Worm (Caenorhabditis elegans) whole organism, dauer: ENCODE results near the gene K09E9.7.

Source experiments
- unc-62 ChIP-seq: sonication (generic microtip); optimal IDR thresholded peaks from 2 replicates; lab custom pipeline; 2017; ENCODE audit warnings: missing biosample characterization, missing genetic modification reagents, missing genetic modification characterization

K09E9.7 gene

DNA sequence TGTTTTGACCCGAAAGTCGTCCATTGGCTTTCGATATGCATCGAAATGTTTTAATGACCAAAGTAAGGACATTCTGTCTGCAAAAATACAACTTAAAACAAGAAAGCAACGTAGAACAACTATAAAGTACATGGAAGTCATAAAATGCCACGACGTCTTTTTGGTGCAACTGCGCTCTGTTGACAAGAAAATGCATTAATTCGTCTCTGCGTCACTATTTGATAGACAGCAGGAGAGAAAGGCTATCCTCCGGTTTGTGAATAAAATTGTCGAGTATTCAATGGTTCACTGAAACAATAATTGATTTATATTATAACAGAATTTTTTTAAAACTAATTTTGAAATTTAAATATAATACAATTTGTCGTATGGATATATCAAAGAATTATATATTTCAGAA, 24.3 kb upstream of the K09E9.7 start, which contains the start of gene ergi-3:
Gene ergi-3, minus strand, starts transcription at position 311 of the 400 bp plus-strand sequence.
- no peak for TF ChIP-seq unc-62

DNA sequence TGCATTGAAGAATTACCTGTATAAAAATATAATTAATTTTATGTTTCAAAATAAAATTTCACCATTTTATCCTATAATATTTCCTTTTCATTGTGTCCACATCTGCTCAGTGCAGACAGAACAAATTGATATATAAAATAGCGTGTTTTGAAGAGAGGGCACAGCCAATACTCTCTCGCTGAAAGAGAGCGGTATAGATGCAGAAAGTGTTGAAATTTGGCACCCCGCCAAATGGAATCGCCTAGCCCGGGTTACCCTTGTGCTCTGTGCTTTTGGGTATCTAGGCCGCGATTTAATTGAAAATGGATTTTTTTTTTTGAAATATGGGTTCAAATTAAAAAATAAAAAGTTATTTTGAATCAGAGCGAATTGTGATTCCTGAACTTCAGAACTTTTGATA, 23.5 kb upstream of the K09E9.7 start:
- no peak for TF ChIP-seq unc-62

DNA sequence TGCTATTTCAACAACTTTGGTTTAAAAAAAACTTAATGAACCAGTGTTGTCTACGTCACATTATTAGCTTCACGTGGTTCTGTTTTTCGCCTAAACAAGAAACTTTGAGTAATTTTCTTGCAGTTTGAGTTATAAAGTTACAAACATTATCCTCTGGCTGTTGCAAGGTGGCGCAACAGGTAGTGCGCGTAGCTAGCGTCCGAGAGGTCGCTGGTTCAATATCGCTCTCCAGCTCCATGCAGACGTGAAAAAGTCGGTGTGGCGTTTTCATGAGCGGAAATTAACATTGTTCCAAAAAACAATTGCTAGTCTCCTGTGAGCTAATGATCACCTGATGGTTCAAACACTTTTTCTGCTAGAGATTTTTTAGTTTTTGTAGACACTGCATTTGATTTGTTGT, 21.4 kb upstream of the K09E9.7 start:
- no peak for TF ChIP-seq unc-62

DNA sequence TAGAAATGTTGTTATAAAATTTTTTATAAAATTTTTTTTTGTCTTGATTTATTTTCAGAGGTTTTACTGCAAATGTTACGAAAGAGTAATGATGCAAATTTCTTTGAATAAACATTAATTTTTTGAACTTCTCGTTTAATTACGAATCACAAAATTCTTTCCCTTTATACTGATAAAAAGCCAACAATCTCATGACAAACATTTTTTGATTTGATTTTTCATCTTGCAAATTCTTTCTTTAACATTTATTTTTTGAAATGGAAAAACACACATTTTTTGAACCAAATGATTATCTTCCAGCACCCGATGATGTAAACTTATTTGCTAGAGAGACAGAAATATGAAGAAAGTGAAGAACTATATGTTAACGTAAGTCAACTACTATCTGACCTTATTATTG, 20.5 kb upstream of the K09E9.7 start, which contains the start of gene K09E9.1:
Gene K09E9.1, plus strand, starts transcription at position 301 of the 400 bp plus-strand sequence.
- TF ChIP-seq unc-62, result no peak

DNA sequence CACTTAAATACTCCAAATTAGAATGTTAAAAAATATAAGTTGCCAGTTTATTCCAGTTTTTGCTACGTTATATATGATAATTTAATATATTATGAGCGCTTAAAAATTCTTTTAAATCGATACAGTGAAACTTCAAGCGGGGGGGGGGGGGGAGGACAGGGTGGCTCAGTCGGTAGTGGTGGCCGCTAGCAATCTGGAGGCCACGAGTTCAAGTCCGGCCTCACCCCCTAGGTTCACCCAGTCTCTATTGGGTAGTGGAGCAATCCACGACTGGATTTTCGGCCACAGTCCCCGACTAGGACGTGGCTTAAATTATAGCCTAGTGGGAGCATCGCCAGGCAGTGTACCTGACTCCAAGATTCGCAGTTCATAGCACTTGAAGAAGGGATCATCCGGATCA, 19.7 kb upstream of the K09E9.7 start:
- TF ChIP-seq unc-62, result no peak

DNA sequence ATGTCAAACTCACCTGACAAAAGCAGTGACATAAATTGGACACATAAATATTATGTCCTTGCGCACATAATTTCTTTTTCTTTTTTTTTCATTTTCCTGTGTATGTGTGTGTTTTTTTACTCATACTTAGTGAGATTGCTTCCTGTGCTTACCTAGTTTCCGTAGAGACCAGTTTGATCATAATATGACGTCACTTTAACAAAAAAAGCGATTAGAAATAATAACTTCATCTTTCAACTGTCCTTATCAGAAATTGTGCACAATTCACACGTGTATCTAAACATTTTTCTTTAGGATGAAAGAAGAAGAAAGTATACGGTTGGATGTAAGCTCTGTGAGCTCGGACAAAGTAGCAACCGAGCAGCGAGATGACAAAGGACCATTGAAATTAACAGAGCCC, 18.7 kb upstream of the K09E9.7 start:
- no peak for TF ChIP-seq unc-62

DNA sequence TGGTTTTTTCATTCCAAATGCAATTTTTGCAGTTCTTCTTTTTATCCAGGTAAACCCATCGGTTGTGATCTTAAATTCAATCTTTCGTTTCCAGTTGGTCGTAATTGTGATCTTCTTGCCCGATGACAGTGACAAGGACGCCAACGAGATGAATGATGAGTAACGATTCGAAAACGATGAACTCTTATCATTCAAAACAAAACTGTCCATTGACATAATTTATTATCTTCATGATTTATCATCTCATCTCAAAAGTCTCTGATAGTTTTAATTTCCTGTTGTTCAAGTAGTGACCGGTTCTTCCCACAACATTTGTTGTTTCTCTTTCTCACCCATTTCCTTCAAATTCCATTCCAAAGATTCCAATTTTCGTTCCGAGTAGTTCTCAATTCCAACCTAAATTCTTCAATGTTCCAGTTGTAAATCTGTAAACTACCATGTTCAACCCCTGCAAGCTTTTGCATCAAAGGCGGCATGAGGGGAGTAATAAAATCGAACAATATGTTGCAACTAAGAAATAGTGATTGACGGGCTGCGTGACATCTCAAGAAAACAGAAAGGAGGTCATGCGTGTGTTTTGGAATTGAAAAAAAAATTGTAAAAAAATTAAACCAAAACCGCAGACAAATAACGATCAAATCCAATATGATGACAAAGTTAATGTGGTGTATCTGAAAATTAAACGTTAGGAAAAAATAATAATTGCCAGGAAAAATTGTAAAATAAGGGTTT, 14.4 kb upstream of the K09E9.7 start:
- TF ChIP-seq unc-62, result no peak

DNA sequence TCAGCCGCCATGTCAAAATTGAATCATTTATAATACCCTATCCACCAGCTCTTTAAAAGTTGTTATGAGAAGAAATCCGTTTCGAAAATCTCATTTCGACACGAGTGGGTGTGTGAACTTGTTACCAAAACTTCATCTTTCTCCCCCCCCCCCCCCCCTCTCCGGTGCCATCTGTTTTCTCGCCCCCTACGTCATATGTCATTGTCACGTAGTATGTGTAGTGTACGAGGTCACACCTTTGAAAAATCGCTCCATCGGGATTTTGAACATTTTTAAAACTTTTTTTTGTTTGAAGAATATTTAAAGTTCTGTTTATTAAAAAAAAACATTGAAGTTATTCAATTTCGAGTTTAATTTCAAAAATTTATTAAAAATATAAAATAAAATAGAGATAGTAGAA, 12.9 kb upstream of the K09E9.7 start:
- no peak for TF ChIP-seq unc-62

DNA sequence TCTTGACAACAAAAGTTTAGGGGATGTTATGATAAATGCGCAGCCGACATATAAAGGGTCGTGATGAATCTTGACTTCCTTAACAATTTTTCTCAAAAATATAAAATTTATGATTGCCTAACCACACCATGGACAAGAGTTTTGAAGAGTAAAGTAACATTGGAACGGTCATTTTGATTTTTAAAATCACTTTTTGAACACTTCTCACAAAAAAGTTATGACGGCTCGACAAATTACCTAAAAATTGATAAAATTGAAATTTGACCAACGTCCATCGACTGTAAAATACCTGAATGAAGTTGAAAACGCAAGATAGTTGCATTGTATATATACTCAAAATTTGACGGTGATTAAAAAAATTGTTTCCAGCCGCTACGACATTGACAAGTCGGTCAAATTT, 11.8 kb upstream of the K09E9.7 start:
- no peak for TF ChIP-seq unc-62

DNA sequence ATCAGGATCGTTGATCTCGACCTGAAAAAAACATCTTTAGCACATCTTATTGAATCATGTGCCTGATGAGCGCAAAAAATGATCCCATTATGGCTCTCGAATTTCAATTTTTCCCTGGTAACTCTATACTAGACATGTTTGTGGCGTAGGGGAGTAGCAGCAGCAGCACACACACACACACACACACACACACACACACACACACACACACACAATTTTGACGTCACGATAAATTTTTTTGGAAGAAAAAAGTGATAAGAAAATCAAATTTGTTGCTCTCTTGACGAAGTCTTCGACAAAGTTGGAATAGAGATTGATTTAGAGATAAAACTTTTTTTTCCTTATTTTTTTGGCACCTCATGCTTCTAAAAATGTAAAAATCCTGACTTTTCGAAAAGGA, 11.1 kb upstream of the K09E9.7 start:
- no peak for TF ChIP-seq unc-62

DNA sequence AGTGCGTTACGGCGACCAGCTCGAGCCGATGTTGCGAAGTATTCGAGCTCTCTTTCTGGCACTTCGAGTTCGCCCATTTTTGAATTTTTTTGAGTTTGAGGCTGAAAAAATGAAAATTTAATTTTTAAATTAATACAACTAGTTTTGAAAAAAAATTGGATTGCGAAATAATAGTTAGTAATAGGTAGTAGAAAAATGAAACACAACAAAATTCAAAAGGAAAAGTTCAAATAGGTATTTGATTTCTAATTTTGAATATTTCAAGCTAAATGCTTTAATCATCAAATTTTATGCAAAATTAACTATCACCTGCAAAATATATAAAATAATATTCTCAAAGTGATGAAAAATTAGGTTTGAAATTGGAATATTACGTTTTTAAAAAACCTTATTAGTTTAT, 10.4 kb upstream of the K09E9.7 start, which contains the start of gene K09E9.4:
Gene K09E9.4, minus strand, starts transcription at position 101 of the 400 bp plus-strand sequence.
- no peak for TF ChIP-seq unc-62

DNA sequence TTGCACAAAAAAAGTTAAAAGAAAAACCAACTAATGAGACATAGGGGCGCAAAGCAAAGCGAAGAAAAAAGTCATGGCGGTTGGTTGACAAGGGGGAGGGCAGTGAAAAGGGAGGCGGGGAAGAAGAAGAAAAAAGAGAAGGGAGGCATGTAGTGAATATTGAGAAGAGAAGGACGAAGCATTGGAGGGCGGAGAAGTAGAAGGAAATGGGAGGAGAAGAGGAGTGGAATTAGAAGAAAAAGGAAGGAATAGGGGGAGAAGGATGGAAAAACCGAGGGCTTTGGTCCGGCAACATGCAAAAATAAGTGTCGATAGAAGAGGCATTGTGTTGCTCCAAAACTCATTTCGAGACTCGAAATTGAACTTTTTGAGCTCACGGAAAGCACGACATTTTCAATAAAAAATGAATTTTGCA, 9.9 kb upstream of the K09E9.7 start:
- TF ChIP-seq unc-62, result no peak

DNA sequence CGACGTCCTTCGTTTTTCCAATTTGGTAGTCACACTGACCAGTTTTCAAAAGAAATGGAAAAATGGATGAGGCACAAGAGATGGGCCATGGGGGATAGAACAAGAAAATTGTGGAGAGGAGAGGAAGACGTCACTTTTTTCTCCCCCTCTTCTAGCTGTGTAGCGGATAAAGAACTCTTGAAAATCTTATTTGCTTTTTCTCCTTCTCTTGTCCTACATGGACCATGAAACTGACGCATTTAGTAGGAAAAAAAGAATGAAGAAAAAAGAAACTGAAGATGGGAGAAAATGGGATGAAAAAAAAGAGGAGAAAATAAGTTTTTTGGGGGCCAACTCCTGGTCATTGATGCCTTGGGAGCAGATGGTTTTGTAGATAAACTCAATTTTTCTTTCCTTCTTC, 6.7 kb upstream of the K09E9.7 start:
- no peak for TF ChIP-seq unc-62

DNA sequence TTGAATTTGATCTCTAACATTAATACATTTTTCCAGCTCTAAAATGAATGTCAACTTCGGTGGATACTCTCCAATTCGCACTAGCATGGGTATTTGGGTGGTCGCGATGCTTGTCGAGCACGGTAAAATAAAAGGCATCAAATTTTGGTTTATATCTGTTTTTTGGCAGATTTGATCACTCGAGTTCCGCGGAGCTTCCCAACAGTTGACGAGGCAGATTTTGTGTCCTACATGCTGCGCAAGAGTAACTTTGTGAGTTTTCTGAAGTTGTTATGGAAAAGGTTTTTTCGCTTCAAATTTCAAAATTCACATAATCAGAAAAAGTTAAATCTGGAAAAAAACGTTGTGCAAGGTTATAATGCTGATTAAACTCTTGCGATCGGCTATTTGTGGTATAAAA, 677 bp downstream of the K09E9.7 start:
- no peak for TF ChIP-seq unc-62

DNA sequence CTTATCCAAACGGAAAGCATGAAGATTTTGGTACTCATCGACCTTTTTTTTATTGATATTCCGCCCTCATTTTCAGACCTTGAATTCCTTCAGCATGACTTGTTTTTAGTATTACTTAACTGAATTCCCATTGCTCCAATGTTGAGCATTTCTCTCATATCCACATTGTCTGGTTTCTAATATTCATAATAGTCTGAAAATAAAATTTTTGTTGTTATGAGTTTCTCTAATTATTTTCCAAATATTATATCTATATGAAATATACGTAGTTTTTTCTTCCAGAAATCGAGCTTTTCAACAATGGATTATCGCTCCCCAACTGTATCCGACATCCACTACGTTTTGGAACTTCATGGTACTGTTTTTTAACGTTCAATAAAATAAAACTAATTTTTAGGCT, 1.9 kb downstream of the K09E9.7 start, which contains the start of gene H08J19.1:
Gene H08J19.1, plus strand, starts transcription at position 301 of the 400 bp plus-strand sequence.
- no peak for TF ChIP-seq unc-62

DNA sequence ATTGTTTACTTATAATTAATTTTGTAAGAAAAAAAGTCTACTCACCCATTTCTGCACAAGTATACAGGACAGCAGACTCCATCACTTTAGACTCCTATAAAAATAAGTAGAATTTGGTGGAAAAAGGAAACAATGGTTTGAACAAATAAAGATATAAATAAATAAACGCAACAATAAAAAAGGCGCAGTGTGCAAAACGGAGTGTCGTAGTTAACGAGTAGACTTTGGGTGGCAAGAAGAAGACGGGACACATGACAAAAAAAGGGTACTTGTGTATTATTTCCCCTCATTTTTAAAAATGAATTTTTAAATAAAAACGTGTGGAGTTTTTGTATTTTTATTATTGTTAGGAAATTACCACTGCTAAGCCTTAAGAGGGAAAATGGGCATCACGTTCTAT, 6.6 kb downstream of the K09E9.7 start, which contains the start of gene F59D12.5:
Gene F59D12.5, minus strand, starts transcription at position 94 of the 400 bp plus-strand sequence.
- TF ChIP-seq unc-62, result no peak

DNA sequence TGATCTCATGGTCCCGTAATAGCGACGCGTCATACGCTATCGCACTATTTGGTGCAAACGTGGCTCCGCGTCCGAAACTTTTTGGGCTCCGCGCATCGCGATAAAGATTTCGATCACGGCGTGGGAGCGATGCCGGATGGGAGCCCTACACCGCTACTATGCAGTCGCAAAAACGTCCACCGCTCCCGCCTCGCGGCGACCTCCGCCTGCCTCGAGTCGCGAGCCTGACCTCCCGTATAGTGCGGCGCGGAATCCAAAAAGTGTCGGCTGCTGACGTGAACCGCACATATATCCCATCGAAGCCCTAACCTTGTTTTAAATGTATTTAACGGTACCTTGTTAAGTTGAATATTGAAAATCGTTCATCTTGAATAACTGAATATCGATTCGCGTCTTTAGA, 9.7 kb downstream of the K09E9.7 start:
- no peak for TF ChIP-seq unc-62

DNA sequence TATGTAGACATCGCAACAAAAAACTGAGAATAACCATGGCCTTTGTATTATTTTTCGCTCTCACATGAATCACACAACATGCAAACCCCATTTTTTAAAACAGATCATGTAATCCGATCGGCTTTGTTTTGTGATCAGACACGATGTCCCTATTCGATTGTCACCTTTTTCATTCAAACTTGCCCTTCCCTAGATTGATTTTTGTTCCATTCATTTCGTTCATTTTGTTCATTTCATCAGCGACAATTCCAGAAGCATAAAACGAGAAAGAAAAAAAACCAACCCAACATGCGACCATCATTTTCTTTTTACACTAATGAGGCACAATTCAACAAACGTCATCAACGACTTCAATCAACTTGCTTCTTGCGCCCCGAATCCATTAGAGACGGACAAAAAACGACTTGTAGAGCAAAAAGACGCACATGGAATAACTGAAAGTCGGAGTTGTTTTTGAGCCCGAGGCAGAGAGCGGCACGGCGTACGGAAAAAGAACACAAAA, 10.3 kb downstream of the K09E9.7 start, which contains the start of gene F59D12.3:
Gene F59D12.3, minus strand, starts transcription at position 51 of the 502 bp plus-strand sequence.
- no peak for TF ChIP-seq unc-62
